Worm (Caenorhabditis elegans) whole organism, late embryonic: ENCODE measurements around the gene Y37E11AL.2.

Source experiments
- C38D4.7 ChIP-seq: fragments of 200-800 bp; sonication (Bioruptor generic); optimal IDR thresholded peaks from 2 replicates; lab custom pipeline; 2018; ENCODE audit warnings: mild to moderate bottlenecking, missing genetic modification characterization, moderate library complexity, missing compliant biosample characterization
- F13H6.1 ChIP-seq: sonication (generic microtip); optimal IDR thresholded peaks from 2 replicates; lab custom pipeline; 2016; ENCODE audit warnings: missing genetic modification characterization, missing compliant biosample characterization
- K09A11.1 ChIP-seq: sonication (generic microtip); optimal IDR thresholded peaks from 2 replicates; lab custom pipeline; 2017; ENCODE audit warnings: antibody characterized with exemption, mild to moderate bottlenecking, missing genetic modification characterization, missing compliant biosample characterization; ENCODE audit not compliant: insufficient read depth
- T23F11.4 ChIP-seq: fragments of 200-800 bp; sonication (Bioruptor generic); optimal IDR thresholded peaks from 2 replicates; lab custom pipeline; 2018; ENCODE audit warnings: mild to moderate bottlenecking, missing genetic modification characterization, missing compliant biosample characterization
- Y22D7AL.16 ChIP-seq: sonication (generic microtip); optimal IDR thresholded peaks from 2 replicates; lab custom pipeline; 2016; ENCODE audit warnings: missing genetic modification characterization, missing compliant biosample characterization
- ahr-1 ChIP-seq: sonication (generic microtip); optimal IDR thresholded peaks from 2 replicates; lab custom pipeline; 2016; ENCODE audit warnings: missing genetic modification characterization, missing compliant biosample characterization
- ceh-18 ChIP-seq: sonication (generic microtip); optimal IDR thresholded peaks from 2 replicates; lab custom pipeline; 2016; ENCODE audit warnings: missing genetic modification characterization, missing compliant biosample characterization
- ceh-30 ChIP-seq: fragments of 150-350 bp; optimal IDR thresholded peaks from 2 replicates; lab custom pipeline; 2014; ENCODE audit warnings: missing biosample characterization, missing genetic modification characterization
- ceh-31 ChIP-seq: sonication (generic microtip); optimal IDR thresholded peaks from 2 replicates; lab custom pipeline; 2016; ENCODE audit warnings: missing genetic modification characterization, missing compliant biosample characterization
- ceh-45 ChIP-seq: fragments of 200-800 bp; sonication (Bioruptor generic); IDR thresholded peaks from 2 replicates; pipeline ENCODE4 v1.3.6; 2022; ENCODE audit warnings: missing genetic modification reagents, missing genetic modification characterization, missing compliant biosample characterization
- ceh-48 ChIP-seq: sonication (generic microtip); optimal IDR thresholded peaks from 2 replicates; lab custom pipeline; 2016; ENCODE audit warnings: missing genetic modification characterization, inconsistent platforms, missing compliant biosample characterization
- ceh-6 ChIP-seq: fragments of 200-800 bp; sonication (Bioruptor generic); optimal IDR thresholded peaks from 2 replicates; lab custom pipeline; 2018; ENCODE audit warnings: mild to moderate bottlenecking, missing genetic modification characterization, missing compliant biosample characterization
- dmd-4 ChIP-seq: sonication (generic microtip); optimal IDR thresholded peaks from 2 replicates; lab custom pipeline; 2016; ENCODE audit warnings: borderline replicate concordance, missing genetic modification characterization, missing compliant biosample characterization
- dve-1 ChIP-seq: sonication (generic microtip); optimal IDR thresholded peaks from 2 replicates; lab custom pipeline; 2017; ENCODE audit warnings: antibody characterized with exemption, mild to moderate bottlenecking, missing genetic modification characterization, missing compliant biosample characterization
- eyg-1 ChIP-seq: sonication (generic microtip); optimal IDR thresholded peaks from 2 replicates; lab custom pipeline; 2016; ENCODE audit warnings: missing genotype, missing genetic modification characterization, missing compliant biosample characterization
- fax-1 ChIP-seq: sonication (generic microtip); optimal IDR thresholded peaks from 2 replicates; lab custom pipeline; 2016; ENCODE audit warnings: missing genotype, missing genetic modification characterization, missing compliant biosample characterization
- fkh-6 ChIP-seq: sonication (generic microtip); optimal IDR thresholded peaks from 2 replicates; lab custom pipeline; 2016; ENCODE audit warnings: missing genetic modification characterization, missing compliant biosample characterization
- hlh-13 ChIP-seq: fragments of 200-800 bp; sonication (Bioruptor generic); optimal IDR thresholded peaks from 2 replicates; lab custom pipeline; 2018; ENCODE audit warnings: mild to moderate bottlenecking, missing genetic modification characterization, missing compliant biosample characterization
- hlh-30 ChIP-seq: sonication (generic microtip); optimal IDR thresholded peaks from 2 replicates; lab custom pipeline; 2017; ENCODE audit warnings: antibody characterized with exemption, missing genetic modification characterization, missing compliant biosample characterization; ENCODE audit not compliant: insufficient read depth
- hlh-6 ChIP-seq: sonication (generic microtip); optimal IDR thresholded peaks from 2 replicates; lab custom pipeline; 2016; ENCODE audit warnings: missing genotype, missing genetic modification characterization, missing compliant biosample characterization
- hlh-8 ChIP-seq: sonication (generic microtip); optimal IDR thresholded peaks from 2 replicates; lab custom pipeline; 2016; ENCODE audit warnings: missing genotype, missing genetic modification characterization, missing compliant biosample characterization
- odd-2 ChIP-seq: sonication (generic microtip); optimal IDR thresholded peaks from 2 replicates; lab custom pipeline; 2017; ENCODE audit warnings: antibody characterized with exemption, mild to moderate bottlenecking, missing genetic modification characterization, missing compliant biosample characterization
- pqm-1 ChIP-seq: sonication (generic microtip); optimal IDR thresholded peaks from 2 replicates; lab custom pipeline; 2016; ENCODE audit warnings: missing genetic modification characterization, missing compliant biosample characterization
- pros-1 ChIP-seq: fragments of 150-350 bp; optimal IDR thresholded peaks from 2 replicates; lab custom pipeline; 2014; ENCODE audit warnings: missing biosample characterization, missing genetic modification reagents, missing genetic modification characterization
- rnt-1 ChIP-seq: sonication (generic microtip); optimal IDR thresholded peaks from 2 replicates; lab custom pipeline; 2016; ENCODE audit warnings: missing genetic modification characterization, missing compliant biosample characterization
- sdc-2 ChIP-seq: sonication (generic microtip); optimal IDR thresholded peaks from 2 replicates; lab custom pipeline; 2016; ENCODE audit warnings: missing genotype, missing genetic modification characterization, missing compliant biosample characterization
- sox-2 ChIP-seq: fragments of 200-800 bp; sonication (Bioruptor generic); IDR thresholded peaks from 2 replicates; pipeline ENCODE4 v1.3.6; 2022; ENCODE audit warnings: missing genetic modification reagents, missing genetic modification characterization, missing compliant biosample characterization
- syd-9 ChIP-seq: sonication (generic microtip); optimal IDR thresholded peaks from 2 replicates; lab custom pipeline; 2016; ENCODE audit warnings: mild to moderate bottlenecking, missing genetic modification characterization, moderate library complexity, missing compliant biosample characterization
- tbx-2 ChIP-seq: sonication (generic microtip); optimal IDR thresholded peaks from 2 replicates; lab custom pipeline; 2016; ENCODE audit warnings: missing genetic modification characterization, missing compliant biosample characterization
- unc-3 ChIP-seq, 2 experiments: fragments of 200-800 bp in 1 of 2; sonication (Bioruptor generic) in 1 of 2; sonication (generic microtip) in 1 of 2; conservative IDR thresholded peaks in 1 of 2; optimal IDR thresholded peaks in 1 of 2; 2 replicates each; pipeline versions ENCODE4 v1.3.6 to Lab custom; 2016 to 2022; ENCODE audit warnings: missing compliant biosample characterization in 2 of 2, missing genetic modification characterization in 2 of 2, missing genetic modification reagents in 1 of 2
- unc-55 ChIP-seq: sonication (generic microtip); optimal IDR thresholded peaks from 2 replicates; lab custom pipeline; 2017; ENCODE audit warnings: missing biosample characterization, missing genetic modification reagents, missing genetic modification characterization

Gene Y37E11AL.2

DNA sequence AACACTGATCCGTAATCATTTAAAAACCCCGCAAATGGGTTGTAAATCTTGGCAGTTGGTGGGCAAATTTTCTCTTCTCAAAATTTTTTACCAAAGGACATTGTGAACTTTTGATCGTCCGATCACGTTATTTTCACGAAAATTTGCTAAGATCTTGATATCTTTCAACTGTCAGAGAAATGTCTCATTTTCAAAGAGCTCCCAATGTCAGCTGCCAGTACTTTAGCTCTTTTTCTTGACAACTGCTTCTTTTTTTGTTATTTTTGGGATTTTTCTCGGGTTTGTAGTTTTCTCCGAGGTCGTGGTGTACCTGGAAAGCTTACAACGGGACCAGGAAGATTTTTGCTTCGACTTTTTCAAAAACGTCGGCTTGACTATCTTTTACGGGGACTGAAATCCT, 42.4 kb upstream of the Y37E11AL.2 start:
- TF ChIP-seq unc-55 (GFP tag; lab: Kevin White, UChicago) = no peak
- TF ChIP-seq ceh-30 (tag; lab: Kevin White, UChicago) = no peak
- no peak for TF ChIP-seq odd-2 (tag; lab: Kevin White, UChicago)
- no peak for TF ChIP-seq rnt-1 (tag; lab: Kevin White, UChicago)
- TF ChIP-seq hlh-30 (tag; lab: Kevin White, UChicago) = no peak

DNA sequence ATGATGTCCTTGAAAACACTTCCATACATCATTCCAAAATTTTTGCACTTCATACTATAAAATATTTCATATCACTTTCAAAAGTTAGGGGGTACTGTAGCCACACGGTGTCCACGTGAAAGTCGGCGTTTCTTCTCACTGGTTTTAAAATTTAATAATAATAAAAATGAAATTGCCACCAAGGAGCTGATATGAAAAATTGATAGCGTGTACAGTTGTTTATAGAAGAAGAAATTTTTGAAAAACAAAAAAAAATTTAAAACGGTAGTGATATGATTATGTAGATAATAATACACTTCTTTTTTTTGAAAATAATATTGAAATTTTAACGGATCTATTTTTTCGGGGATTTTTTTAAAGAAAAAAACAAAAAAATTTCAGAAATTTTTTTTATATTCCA, 38.4 kb upstream of the Y37E11AL.2 start:
- TF ChIP-seq hlh-6 (tag; lab: Kevin White, UChicago) (no peak), dve-1 (tag; lab: Kevin White, UChicago) (no peak), eyg-1 (tag; lab: Kevin White, UChicago) (no peak), hlh-8 (tag; lab: Kevin White, UChicago) (no peak), fkh-6 (no peak), odd-2 (tag; lab: Kevin White, UChicago) (no peak), ahr-1 (tag; lab: Kevin White, UChicago) (no peak), ceh-6 (GFP tag; lab: Kevin White, UChicago) (no peak)
- TF ChIP-seq, all 69 proteins: peak for 0

DNA sequence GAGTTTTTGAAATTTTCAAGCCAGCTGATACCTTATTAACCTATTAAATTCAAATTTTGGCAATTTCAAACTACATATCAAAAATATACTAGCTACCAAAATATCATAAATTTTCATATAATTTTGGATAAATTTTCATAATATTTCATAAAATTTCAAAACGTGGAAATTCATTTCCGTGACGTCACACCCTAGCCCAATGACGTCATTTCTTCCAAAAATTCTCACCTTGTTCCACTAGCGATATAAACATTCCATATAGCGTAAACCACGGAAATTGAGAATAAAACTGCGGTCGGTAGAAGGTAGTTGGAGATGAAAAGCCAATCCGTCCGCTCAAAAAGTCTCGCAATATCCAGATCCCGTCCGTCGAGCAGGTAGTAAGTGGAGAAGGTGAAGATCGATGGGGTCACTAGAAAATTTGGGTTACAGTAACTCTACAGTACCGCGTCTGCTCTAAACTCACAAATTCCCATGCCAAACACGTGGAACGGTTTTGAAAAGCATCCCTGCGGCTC, 37.1 kb upstream of the Y37E11AL.2 start:
- no peak for TF ChIP-seq hlh-6 (tag; lab: Kevin White, UChicago)
- TF ChIP-seq, all 69 proteins: peak for 0

DNA sequence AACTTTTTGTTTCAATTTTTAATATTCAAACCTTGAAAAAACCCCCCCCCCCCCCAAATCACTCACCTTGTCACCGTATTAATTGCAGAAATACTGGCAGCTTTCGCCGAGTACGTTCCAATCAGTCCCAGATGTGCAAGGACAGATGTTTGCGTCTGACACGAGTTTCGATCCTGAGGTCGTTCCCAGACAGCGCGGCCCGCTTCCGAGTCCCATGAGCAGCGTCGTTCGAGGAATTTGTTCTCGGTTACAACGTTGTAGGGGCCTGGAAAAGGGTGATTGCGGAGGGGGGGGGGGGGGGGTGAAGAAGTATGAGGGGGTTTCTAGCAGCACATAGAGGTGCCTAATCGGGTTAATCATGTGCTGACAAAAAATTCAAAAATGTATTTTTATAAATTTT, 35.4 kb upstream of the Y37E11AL.2 start:
- TF ChIP-seq sox-2 (GFP tag; lab: Robert Waterston, UW) (no peak), syd-9 (tag; lab: Kevin White, UChicago) (no peak), pqm-1 (no peak), ceh-18 (tag; lab: Kevin White, UChicago) (no peak), hlh-6 (tag; lab: Kevin White, UChicago) (no peak), ceh-45 (GFP tag; lab: Robert Waterston, UW) (no peak)
- TF ChIP-seq, all 69 proteins: peak for 0

DNA sequence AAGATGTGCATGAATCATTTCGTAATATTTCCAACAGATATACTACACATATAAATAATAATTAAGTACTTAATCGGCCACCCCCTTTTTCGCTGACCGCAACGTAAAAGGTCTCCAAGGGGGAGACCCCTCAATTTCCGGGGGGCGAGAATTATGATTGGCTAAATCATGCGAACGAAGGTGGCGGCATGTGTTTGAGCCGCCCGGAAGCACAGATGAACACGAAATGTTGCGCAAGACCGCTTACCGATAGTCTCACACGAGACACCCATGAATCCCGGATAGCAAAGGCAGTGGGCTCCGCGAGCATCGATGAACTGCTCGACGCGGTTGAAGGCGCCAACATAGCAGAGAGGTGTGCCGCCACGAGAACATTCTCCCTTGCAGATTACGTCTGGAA, 33.2 kb upstream of the Y37E11AL.2 start:
- TF ChIP-seq F13H6.1 (tag; lab: Kevin White, UChicago) (no peak), ceh-31 (tag; lab: Kevin White, UChicago) (no peak), pros-1 (tag; lab: Kevin White, UChicago) (no peak), fax-1 (no peak), hlh-30 (tag; lab: Kevin White, UChicago) (no peak), C38D4.7 (no peak), dmd-4 (tag; lab: Kevin White, UChicago) (no peak), tbx-2 (tag; lab: Kevin White, UChicago) (no peak), Y22D7AL.16 (tag; lab: Kevin White, UChicago) (no peak), sdc-2 (tag; lab: Kevin White, UChicago) (no peak), eyg-1 (tag; lab: Kevin White, UChicago) (no peak), hlh-6 (tag; lab: Kevin White, UChicago) (no peak), hlh-13 (GFP tag; lab: Kevin White, UChicago) (no peak)

DNA sequence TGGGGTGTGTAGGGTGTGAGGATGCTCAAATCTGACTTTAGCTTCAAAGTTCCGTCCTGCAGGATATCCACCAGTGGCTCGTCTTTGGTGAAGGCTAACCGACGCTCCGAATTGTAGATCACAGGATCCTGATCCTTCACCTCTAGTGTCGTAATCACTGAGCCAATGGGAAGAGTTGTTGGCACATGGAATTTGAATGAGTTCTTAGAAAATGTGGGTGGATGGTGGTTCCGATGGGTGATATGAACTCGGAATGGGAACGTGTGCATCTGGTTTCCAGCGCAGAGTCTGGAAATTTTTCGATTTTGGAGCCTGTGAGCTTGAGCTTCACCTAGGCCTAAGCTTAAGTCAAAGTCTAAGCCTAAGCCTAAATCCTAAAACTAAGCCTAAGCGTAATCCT, 31.8 kb upstream of the Y37E11AL.2 start:
- no peak for TF ChIP-seq T23F11.4 (GFP tag; lab: Kevin White, UChicago)
- no peak for TF ChIP-seq ceh-48 (tag; lab: Kevin White, UChicago)
- no peak for TF ChIP-seq rnt-1 (tag; lab: Kevin White, UChicago)
- no peak for TF ChIP-seq pqm-1
- TF ChIP-seq C38D4.7 = no peak
- TF ChIP-seq Y22D7AL.16 (tag; lab: Kevin White, UChicago) = no peak
- no peak for TF ChIP-seq sox-2 (GFP tag; lab: Robert Waterston, UW)
- no peak for TF ChIP-seq unc-3 (GFP tag; conservative IDR thresholded peaks at IDR 0.05; lab: Robert Waterston, UW)
- no peak for TF ChIP-seq unc-3 (tag; optimal IDR thresholded peaks at IDR 0.05; lab: Kevin White, UChicago)
- no peak for TF ChIP-seq fax-1
- no peak for TF ChIP-seq K09A11.1 (tag; lab: Kevin White, UChicago)
